Worm (Caenorhabditis elegans): ENCODE measurements around the gene C56G3.2.

DNA sequence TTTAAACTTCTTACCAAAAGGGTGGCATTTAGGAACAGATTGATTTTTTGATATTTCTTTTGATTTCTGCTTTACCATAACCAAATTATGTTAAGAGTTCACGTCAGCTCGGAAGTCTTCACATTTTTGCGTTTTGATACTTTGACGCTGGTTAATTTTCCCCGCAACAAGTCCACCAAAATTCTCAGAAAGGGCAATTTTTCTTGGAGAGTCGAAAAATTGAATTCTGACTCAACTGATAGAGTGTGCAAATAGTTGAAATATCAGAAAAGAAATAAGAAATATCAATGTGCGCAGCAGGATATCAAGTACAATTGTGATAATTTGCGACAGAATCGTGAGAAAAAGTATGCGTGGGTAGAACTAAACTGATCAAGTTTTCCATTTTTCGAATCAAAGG is 4.4 kb downstream of the C56G3.2 start:
- TF ChIP-seq ztf-11 (tag; optimal IDR thresholded peaks at IDR 0.05) (no peak), unc-62 (GFP tag; optimal IDR thresholded peaks at IDR 0.05 in 1 of 2) (no peak), unc-62 (tag; optimal IDR thresholded peaks at IDR 0.05) (no peak), fkh-10 (GFP tag; optimal IDR thresholded peaks at IDR 0.05) (no peak), gei-8 (GFP tag; optimal IDR thresholded peaks at IDR 0.05) (no peak), hlh-11 (tag; optimal IDR thresholded peaks at IDR 0.05) (no peak), lin-15B (tag; optimal IDR thresholded peaks at IDR 0.05) (no peak), nhr-25 (tag; optimal IDR thresholded peaks at IDR 0.05; ENCODE audit: borderline replicate concordance, insufficient read depth) (no peak), aly-2 (tag; optimal IDR thresholded peaks at IDR 0.05) (no peak), ama-1 (optimal IDR thresholded peaks at IDR 0.05) (no peak), R02D3.7 (tag; optimal IDR thresholded peaks at IDR 0.05) (no peak)
